Worm (Caenorhabditis elegans) whole organism, L2 larva: ENCODE results near the gene cnc-9.

Experiments used
- elt-1 ChIP-seq: fragments of 150-350 bp; optimal IDR thresholded peaks from 2 replicates; lab custom pipeline; 2014; ENCODE audit warnings: missing biosample characterization, missing genetic modification characterization
- fos-1 ChIP-seq: fragments of 150-350 bp; optimal IDR thresholded peaks from 2 replicates; lab custom pipeline; 2014; ENCODE audit warnings: missing biosample characterization, missing genetic modification characterization
- lin-13 ChIP-seq: fragments of 150-350 bp; optimal IDR thresholded peaks from 2 replicates; lab custom pipeline; 2014; ENCODE audit warnings: missing biosample characterization, missing genetic modification reagents, missing genetic modification characterization
- mab-5 ChIP-seq: fragments of 150-350 bp; optimal IDR thresholded peaks from 2 replicates; lab custom pipeline; 2014; ENCODE audit warnings: missing biosample characterization, missing genetic modification characterization
- mdl-1 ChIP-seq, 2 experiments: fragments of 150-350 bp in 1 of 2; sonication (generic microtip) in 1 of 2; optimal IDR thresholded peaks; 2 replicates each; lab custom pipeline; 2017; ENCODE audit warnings: missing biosample characterization in 2 of 2, missing genetic modification characterization in 2 of 2
- nhr-25 ChIP-seq: fragments of 150-350 bp; sonication (generic microtip); optimal IDR thresholded peaks from 3 replicates; lab custom pipeline; 2014; ENCODE audit warnings: missing biosample characterization, missing genetic modification characterization
- nhr-6 ChIP-seq: fragments of 150-350 bp; optimal IDR thresholded peaks from 2 replicates; lab custom pipeline; 2014; ENCODE audit warnings: missing biosample characterization, missing genetic modification characterization
- nhr-77 ChIP-seq: fragments of 150-350 bp; optimal IDR thresholded peaks from 2 replicates; lab custom pipeline; 2014; ENCODE audit warnings: missing biosample characterization, missing genetic modification characterization
- skn-1 ChIP-seq: sonication (generic microtip); optimal IDR thresholded peaks from 2 replicates; lab custom pipeline; 2017; ENCODE audit warnings: missing biosample characterization, missing genetic modification characterization
- unc-39 ChIP-seq: fragments of 150-350 bp; optimal IDR thresholded peaks from 2 replicates; lab custom pipeline; 2014; ENCODE audit warnings: missing biosample characterization, missing genetic modification characterization
- zag-1 ChIP-seq: fragments of 150-350 bp; optimal IDR thresholded peaks from 2 replicates; lab custom pipeline; 2014; ENCODE audit warnings: missing biosample characterization, missing genetic modification characterization

ce11 chrV:7403501-7403900, 3.5 kb upstream of the cnc-9 start:
- TF ChIP-seq nhr-77 (tag; lab: Kevin White, UChicago) (no peak), skn-1 (tag; lab: Kevin White, UChicago) (no peak), fos-1 (tag; lab: Kevin White, UChicago) (no peak), unc-39 (tag; lab: Kevin White, UChicago) (no peak), mab-5 (tag; lab: Kevin White, UChicago) (no peak), zag-1 (no peak), nhr-6 (tag; lab: Kevin White, UChicago) (no peak), lin-13 (GFP tag; lab: Kevin White, UChicago) (no peak), elt-1 (tag; lab: Kevin White, UChicago) (no peak), mdl-1 (tag; optimal IDR thresholded peaks at IDR 0.05; lab: Kevin White, UChicago) (no peak), nhr-25 (tag; lab: Kevin White, UChicago) (no peak)
